Worm (Caenorhabditis elegans): ENCODE data around the gene ipla-5.

DNA sequence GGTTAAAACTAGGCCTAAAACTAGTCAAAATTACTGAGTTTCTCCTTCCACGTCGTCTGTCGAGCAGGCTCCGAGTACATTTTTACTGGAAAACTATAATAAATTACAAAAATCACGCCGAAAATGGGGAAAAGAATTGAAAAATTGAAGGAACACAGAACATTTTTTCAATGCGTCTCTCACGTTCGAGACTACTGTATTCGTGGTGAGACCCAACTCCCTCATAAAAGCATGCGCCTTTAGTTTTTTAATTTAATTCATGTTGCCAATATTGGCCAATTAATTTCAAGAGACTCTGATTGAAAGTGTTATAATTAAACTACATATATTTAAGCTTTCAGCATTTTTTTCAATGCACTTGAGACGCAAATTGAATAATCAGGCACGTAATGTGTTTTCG lies 39.1 kb downstream of the ipla-5 start:
- no peak for TF ChIP-seq sea-1 (GFP tag; conservative IDR thresholded peaks at IDR 0.05)
- no peak for TF ChIP-seq flt-1 (GFP tag; IDR thresholded peaks at IDR 0.05)
- TF ChIP-seq ets-7 (tag; optimal IDR thresholded peaks at IDR 0.05) = no peak
- TF ChIP-seq hmbx-1 (tag; optimal IDR thresholded peaks at IDR 0.05) = no peak
- TF ChIP-seq aly-1 (tag; optimal IDR thresholded peaks at IDR 0.05) = no peak
- no peak for TF ChIP-seq ceh-13 (GFP tag; optimal IDR thresholded peaks at IDR 0.05)
- no peak for TF ChIP-seq ama-1 (optimal IDR thresholded peaks at IDR 0.05)
- TF ChIP-seq B0310.2 (tag; optimal IDR thresholded peaks at IDR 0.05) = no peak

All from whole organism, early embryonic.